Worm (Caenorhabditis elegans) whole organism, early embryonic: ENCODE results near the gene kin-34.

Experiments used
- B0310.2 ChIP-seq: sonication (generic microtip); optimal IDR thresholded peaks from 2 replicates; lab custom pipeline; 2016; ENCODE audit warnings: mild to moderate bottlenecking, missing genetic modification characterization, missing compliant biosample characterization
- F13C5.2 ChIP-seq: sonication (generic microtip); optimal IDR thresholded peaks from 2 replicates; lab custom pipeline; 2017; ENCODE audit warnings: mild to moderate bottlenecking, missing genetic modification characterization, inconsistent platforms, missing compliant biosample characterization
- aly-1 ChIP-seq: sonication (generic microtip); optimal IDR thresholded peaks from 2 replicates; lab custom pipeline; 2016; ENCODE audit warnings: missing genetic modification characterization, missing compliant biosample characterization
- ama-1 ChIP-seq: fragments of 150-350 bp; optimal IDR thresholded peaks from 2 replicates; lab custom pipeline; 2014
- ceh-13 ChIP-seq: fragments of 200-800 bp; sonication (Bioruptor generic); optimal IDR thresholded peaks from 2 replicates; lab custom pipeline; 2018; ENCODE audit warnings: mild to moderate bottlenecking, missing genetic modification characterization, missing compliant biosample characterization
- ceh-36 ChIP-seq: sonication (generic microtip); optimal IDR thresholded peaks from 2 replicates; lab custom pipeline; 2016; ENCODE audit warnings: missing genetic modification characterization, inconsistent platforms, missing compliant biosample characterization
- ets-7 ChIP-seq: sonication (generic microtip); optimal IDR thresholded peaks from 2 replicates; lab custom pipeline; 2016; ENCODE audit warnings: missing genotype, missing genetic modification characterization, missing compliant biosample characterization
- flt-1 ChIP-seq: fragments of 200-800 bp; sonication (Bioruptor generic); IDR thresholded peaks from 2 replicates; pipeline ENCODE4 v1.3.6; 2022; ENCODE audit warnings: missing genetic modification characterization, missing compliant biosample characterization
- hmbx-1 ChIP-seq: sonication (generic microtip); optimal IDR thresholded peaks from 2 replicates; lab custom pipeline; 2016; ENCODE audit warnings: mild to moderate bottlenecking, missing genetic modification characterization, missing compliant biosample characterization
- hmg-4 ChIP-seq: fragments of 200-800 bp; sonication (Bioruptor generic); optimal IDR thresholded peaks from 2 replicates; lab custom pipeline; 2018; ENCODE audit warnings: mild to moderate bottlenecking, missing genetic modification characterization, missing compliant biosample characterization
- hnd-1 ChIP-seq: sonication (generic microtip); optimal IDR thresholded peaks from 2 replicates; lab custom pipeline; 2016; ENCODE audit warnings: missing genetic modification characterization, missing compliant biosample characterization
- pes-1 ChIP-seq: fragments of 200-800 bp; sonication (Bioruptor generic); IDR thresholded peaks from 2 replicates; pipeline ENCODE4 v1.3.6; 2022; ENCODE audit warnings: missing genetic modification reagents, missing genetic modification characterization, missing compliant biosample characterization
- scrt-1 ChIP-seq: fragments of 200-800 bp; sonication (Bioruptor generic); IDR thresholded peaks from 2 replicates; pipeline ENCODE4 v1.3.6; 2022; ENCODE audit warnings: missing genetic modification characterization, missing compliant biosample characterization
- sea-1 ChIP-seq: fragments of 200-800 bp; sonication (Bioruptor generic); conservative IDR thresholded peaks from 2 replicates; pipeline ENCODE4 v1.3.6; 2022; ENCODE audit warnings: missing genetic modification characterization, missing compliant biosample characterization
- tbx-11 ChIP-seq: fragments of 200-800 bp; sonication (Bioruptor generic); IDR thresholded peaks from 2 replicates; pipeline ENCODE4 v1.3.6; 2022; ENCODE audit warnings: missing genetic modification characterization, missing compliant biosample characterization
- tbx-37 ChIP-seq: fragments of 200-800 bp; sonication (Bioruptor generic); conservative IDR thresholded peaks from 2 replicates; pipeline ENCODE4 v1.3.6; 2022; ENCODE audit warnings: missing genetic modification reagents, missing genetic modification characterization, missing compliant biosample characterization
- tra-4 ChIP-seq: sonication (generic microtip); optimal IDR thresholded peaks from 2 replicates; lab custom pipeline; 2017; ENCODE audit warnings: missing genetic modification characterization, missing compliant biosample characterization

Gene kin-34

ce11 chrV:265062-265963 is 19.3 kb upstream of the kin-34 start:
- TF ChIP-seq tra-4 = peak; percentile 28
- TF ChIP-seq hnd-1 (tag; lab: Kevin White, UChicago) = peak; percentile 24

ce11 chrV:260334-260733 is 14.3 kb upstream of the kin-34 start:
- TF ChIP-seq aly-1 (tag; lab: Kevin White, UChicago) (no peak), tbx-11 (GFP tag; lab: Robert Waterston, UW) (0 out of 2 replicates have a peak, but pooled peaks have one; percentile 28), B0310.2 (tag; lab: Kevin White, UChicago) (no peak), tbx-37 (no peak), hmbx-1 (tag; lab: Kevin White, UChicago) (no peak), flt-1 (no peak), ceh-13 (GFP tag; lab: Kevin White, UChicago) (no peak), ceh-36 (no peak)

ce11 chrV:258730-259129 is 12.7 kb upstream of the kin-34 start, which contains the start of gene nhr-204:
Gene nhr-204 (minus strand): TSS chrV:258830.
- TF ChIP-seq hnd-1 (tag; lab: Kevin White, UChicago) (no peak), tbx-11 (GFP tag; lab: Robert Waterston, UW) (no peak), sea-1 (GFP tag; lab: Robert Waterston, UW) (no peak), ceh-13 (GFP tag; lab: Kevin White, UChicago) (no peak), aly-1 (tag; lab: Kevin White, UChicago) (no peak), F13C5.2 (no peak), ama-1 (lab: Kevin White, UChicago) (no peak), flt-1 (no peak), tra-4 (no peak)

- TF ChIP-seq ets-7 (tag; lab: Kevin White, UChicago) (no peak), tra-4 (no peak), tbx-11 (GFP tag; lab: Robert Waterston, UW) (no peak), hmg-4 (GFP tag; lab: Kevin White, UChicago) (no peak), flt-1 (no peak), pes-1 (no peak), aly-1 (tag; lab: Kevin White, UChicago) (no peak), ceh-36 (no peak), hmbx-1 (tag; lab: Kevin White, UChicago) (no peak), tbx-37 (no peak)
Measured at ce11 chrV:254591-254990, 8.6 kb upstream of the kin-34 start, which contains the start of gene str-121. Gene str-121 (minus strand): TSS chrV:254691.

- TF ChIP-seq scrt-1 (GFP tag; lab: Robert Waterston, UW) (no peak), pes-1 (no peak), hmbx-1 (tag; lab: Kevin White, UChicago) (no peak), F13C5.2 (no peak), hmg-4 (GFP tag; lab: Kevin White, UChicago) (no peak), hnd-1 (tag; lab: Kevin White, UChicago) (no peak), ceh-36 (no peak), ama-1 (lab: Kevin White, UChicago) (no peak), ets-7 (tag; lab: Kevin White, UChicago) (no peak), ceh-13 (GFP tag; lab: Kevin White, UChicago) (no peak)
Measured at ce11 chrV:251652-252051, 5.7 kb upstream of the kin-34 start, which contains the start of gene oac-39. Gene oac-39 (minus strand): TSS chrV:251752.

- TF ChIP-seq tbx-11 (GFP tag; lab: Robert Waterston, UW) (no peak), ceh-36 (peak; percentile 55)
Measured at ce11 chrV:248636-249035, 2.6 kb upstream of the kin-34 start.

- TF ChIP-seq ama-1 (lab: Kevin White, UChicago) (no peak), scrt-1 (GFP tag; lab: Robert Waterston, UW) (no peak), B0310.2 (tag; lab: Kevin White, UChicago) (no peak), ceh-13 (GFP tag; lab: Kevin White, UChicago) (no peak), ets-7 (tag; lab: Kevin White, UChicago) (no peak), tra-4 (no peak), pes-1 (no peak), sea-1 (GFP tag; lab: Robert Waterston, UW) (no peak), ceh-36 (no peak), aly-1 (tag; lab: Kevin White, UChicago) (no peak), hmbx-1 (tag; lab: Kevin White, UChicago) (no peak), hnd-1 (tag; lab: Kevin White, UChicago) (no peak), F13C5.2 (no peak), flt-1 (no peak), tbx-37 (no peak), hmg-4 (GFP tag; lab: Kevin White, UChicago) (no peak), tbx-11 (GFP tag; lab: Robert Waterston, UW) (no peak)
Measured at ce11 chrV:247576-247975, 1.6 kb upstream of the kin-34 start.

- no peak for TF ChIP-seq hmg-4 (GFP tag; lab: Kevin White, UChicago)
- no peak for TF ChIP-seq tbx-37
- no peak for TF ChIP-seq tra-4
- no peak for TF ChIP-seq hnd-1 (tag; lab: Kevin White, UChicago)
- TF ChIP-seq ceh-36 = no peak
- TF ChIP-seq B0310.2 (tag; lab: Kevin White, UChicago) = no peak
- no peak for TF ChIP-seq scrt-1 (GFP tag; lab: Robert Waterston, UW)
- TF ChIP-seq tbx-11 (GFP tag; lab: Robert Waterston, UW) = no peak
- TF ChIP-seq ceh-13 (GFP tag; lab: Kevin White, UChicago) = no peak
- TF ChIP-seq aly-1 (tag; lab: Kevin White, UChicago) = no peak
- no peak for TF ChIP-seq F13C5.2
- TF ChIP-seq ets-7 (tag; lab: Kevin White, UChicago) = no peak
- TF ChIP-seq pes-1 = no peak
Measured at ce11 chrV:242518-242917, 3.5 kb downstream of the kin-34 start, which contains the start of gene R02C2.7. Gene R02C2.7 (minus strand): TSS chrV:242618.
